Worm (Caenorhabditis elegans) whole organism, young adult: ENCODE data around the gene egl-46.

ENCODE experiments used
- B0019.2 ChIP-seq: fragments of 200-800 bp; sonication (Bioruptor generic); conservative IDR thresholded peaks from 2 replicates; pipeline ENCODE4 v1.3.6; 2022; ENCODE audit warnings: missing genetic modification reagents, missing genetic modification characterization, missing compliant biosample characterization
- F22D6.2 ChIP-seq: sonication (generic microtip); optimal IDR thresholded peaks from 2 replicates; lab custom pipeline; 2016; ENCODE audit warnings: mild to moderate bottlenecking, missing genetic modification characterization, missing compliant biosample characterization
- F55B11.4 ChIP-seq: sonication (generic microtip); optimal IDR thresholded peaks from 2 replicates; lab custom pipeline; 2016; ENCODE audit warnings: missing compliant biosample characterization, missing genetic modification characterization, borderline replicate concordance; ENCODE audit not compliant: insufficient read depth
- F57C9.4 ChIP-seq: sonication (generic microtip); optimal IDR thresholded peaks from 2 replicates; lab custom pipeline; 2017; ENCODE audit warnings: mild to moderate bottlenecking, missing genetic modification characterization, missing compliant biosample characterization
- Y53F4B.3 ChIP-seq: fragments of 200-800 bp; sonication (Bioruptor generic); IDR thresholded peaks from 2 replicates; pipeline ENCODE4 v1.3.6; 2022; ENCODE audit warnings: missing genetic modification reagents, missing genetic modification characterization, missing compliant biosample characterization
- Y56A3A.18 ChIP-seq: fragments of 200-800 bp; sonication (Bioruptor generic); IDR thresholded peaks from 2 replicates; pipeline ENCODE4 v1.3.6; 2022; ENCODE audit warnings: missing genetic modification reagents, missing genetic modification characterization, missing compliant biosample characterization
- Y67H2A.10 ChIP-seq: fragments of 200-800 bp; sonication (Bioruptor generic); conservative IDR thresholded peaks from 2 replicates; pipeline ENCODE4 v1.3.6; 2022; ENCODE audit warnings: missing genetic modification reagents, missing genetic modification characterization, missing compliant biosample characterization
- Y95B8A.8 ChIP-seq: fragments of 200-800 bp; sonication (Bioruptor generic); IDR thresholded peaks from 2 replicates; pipeline ENCODE4 v1.3.6; 2022; ENCODE audit warnings: missing genetic modification reagents, missing genetic modification characterization, missing compliant biosample characterization
- ZK185.1 ChIP-seq: sonication (generic microtip); optimal IDR thresholded peaks from 2 replicates; lab custom pipeline; 2016; ENCODE audit warnings: mild to moderate bottlenecking, missing genetic modification characterization, missing compliant biosample characterization; ENCODE audit not compliant: poor library complexity, severe bottlenecking
- bed-1 ChIP-seq: fragments of 200-800 bp; sonication (Bioruptor generic); IDR thresholded peaks from 2 replicates; pipeline ENCODE4 v1.3.6; 2022; ENCODE audit warnings: missing genetic modification reagents, missing genetic modification characterization, missing compliant biosample characterization
- ceh-100 ChIP-seq: fragments of 200-800 bp; sonication (Bioruptor generic); IDR thresholded peaks from 2 replicates; pipeline ENCODE4 v1.3.6; 2022; ENCODE audit warnings: missing genetic modification reagents, missing genetic modification characterization, missing compliant biosample characterization
- ceh-27 ChIP-seq: fragments of 200-800 bp; sonication (Bioruptor generic); optimal IDR thresholded peaks from 2 replicates; lab custom pipeline; 2018; ENCODE audit warnings: mild to moderate bottlenecking, missing genetic modification characterization, moderate library complexity, missing compliant biosample characterization
- ceh-79 ChIP-seq: sonication (generic microtip); optimal IDR thresholded peaks from 2 replicates; lab custom pipeline; 2017; ENCODE audit warnings: mild to moderate bottlenecking, missing genetic modification characterization, missing compliant biosample characterization
- efl-1 ChIP-seq: fragments of 150-350 bp; optimal IDR thresholded peaks from 2 replicates; lab custom pipeline; 2014; ENCODE audit warnings: missing biosample characterization, missing genetic modification reagents, missing genetic modification characterization
- egl-18 ChIP-seq: fragments of 200-800 bp; sonication (Bioruptor generic); IDR thresholded peaks from 2 replicates; pipeline ENCODE4 v1.3.6; 2022; ENCODE audit warnings: missing genetic modification reagents, missing genetic modification characterization, missing compliant biosample characterization
- egrh-3 ChIP-seq: fragments of 200-800 bp; sonication (Bioruptor generic); IDR thresholded peaks from 2 replicates; pipeline ENCODE4 v1.3.6; 2022; ENCODE audit warnings: missing genetic modification reagents, missing genetic modification characterization, missing compliant biosample characterization
- gei-17 ChIP-seq: fragments of 200-800 bp; sonication (Bioruptor generic); optimal IDR thresholded peaks from 2 replicates; lab custom pipeline; 2018; ENCODE audit warnings: mild to moderate bottlenecking, missing genetic modification characterization, missing compliant biosample characterization
- him-1 ChIP-seq: sonication (generic microtip); optimal IDR thresholded peaks from 2 replicates; lab custom pipeline; 2016; ENCODE audit warnings: missing genotype, missing genetic modification reagents, missing genetic modification characterization, missing compliant biosample characterization
- let-607 ChIP-seq, 2 experiments: fragments of 200-800 bp in 1 of 2; sonication (Bioruptor generic) in 1 of 2; sonication (generic microtip) in 1 of 2; optimal IDR thresholded peaks; 2 replicates each; lab custom pipeline; 2016 to 2018; ENCODE audit warnings: mild to moderate bottlenecking in 2 of 2, missing compliant biosample characterization in 2 of 2, missing genetic modification characterization in 2 of 2, moderate library complexity in 2 of 2, missing genotype in 1 of 2
- lin-35 ChIP-seq, 3 experiments: fragments of 150-350 bp in 2 of 3; sonication (generic microtip) in 1 of 3; optimal IDR thresholded peaks; 2 replicates each; lab custom pipeline; 2014 to 2018; ENCODE audit warnings: missing biosample characterization in 3 of 3, missing genetic modification characterization in 3 of 3, missing genetic modification reagents in 3 of 3
- lin-40 ChIP-seq: sonication (generic microtip); optimal IDR thresholded peaks from 2 replicates; lab custom pipeline; 2016; ENCODE audit warnings: missing genetic modification characterization, mild to moderate bottlenecking, missing compliant biosample characterization, missing genotype, missing genetic modification reagents
- mes-4 ChIP-seq: sonication (generic microtip); optimal IDR thresholded peaks from 2 replicates; lab custom pipeline; 2016; ENCODE audit warnings: missing genotype, missing genetic modification characterization, missing compliant biosample characterization
- mxl-1 ChIP-seq: sonication (generic microtip); optimal IDR thresholded peaks from 2 replicates; lab custom pipeline; 2016; ENCODE audit warnings: missing genetic modification characterization, missing compliant biosample characterization
- nhr-120 ChIP-seq: fragments of 200-800 bp; sonication (Bioruptor generic); IDR thresholded peaks from 2 replicates; pipeline ENCODE4 v1.3.6; 2022; ENCODE audit warnings: missing genetic modification characterization, missing compliant biosample characterization
- nhr-179 ChIP-seq: sonication (generic microtip); optimal IDR thresholded peaks from 2 replicates; lab custom pipeline; 2016; ENCODE audit warnings: mild to moderate bottlenecking, missing genetic modification characterization, missing compliant biosample characterization
- nhr-80 ChIP-seq: sonication (generic microtip); optimal IDR thresholded peaks from 2 replicates; lab custom pipeline; 2016; ENCODE audit warnings: missing genetic modification characterization, missing compliant biosample characterization
- nhr-90 ChIP-seq: sonication (generic microtip); optimal IDR thresholded peaks from 2 replicates; lab custom pipeline; 2016; ENCODE audit warnings: missing genotype, mild to moderate bottlenecking, missing genetic modification characterization, missing compliant biosample characterization
- rcor-1 ChIP-seq: fragments of 200-800 bp; sonication (Bioruptor generic); IDR thresholded peaks from 2 replicates; pipeline ENCODE4 v1.3.6; 2022; ENCODE audit warnings: missing genetic modification reagents, missing genetic modification characterization, missing compliant biosample characterization
- repo-1 ChIP-seq: sonication (generic microtip); optimal IDR thresholded peaks from 2 replicates; lab custom pipeline; 2017; ENCODE audit warnings: mild to moderate bottlenecking, missing genetic modification characterization, missing compliant biosample characterization
- snpc-1.1 ChIP-seq: sonication (generic microtip); optimal IDR thresholded peaks from 2 replicates; lab custom pipeline; 2017; ENCODE audit warnings: missing genetic modification characterization, mild to moderate bottlenecking, missing compliant biosample characterization, antibody characterized with exemption, moderate library complexity, missing genotype, missing genetic modification reagents; ENCODE audit not compliant: insufficient read depth
- snpc-4 ChIP-seq, 5 experiments: fragments of 150-350 bp in 1 of 5; sonication (generic microtip) in 4 of 5; optimal IDR thresholded peaks; 2 replicates each; lab custom pipeline; 2014 to 2018; ENCODE audit warnings: missing genetic modification characterization in 5 of 5, missing biosample characterization in 3 of 5, antibody characterized with exemption in 2 of 5, mild to moderate bottlenecking in 2 of 5, missing compliant biosample characterization in 2 of 5, missing genotype in 2 of 5, moderate library complexity in 2 of 5, missing genetic modification reagents in 1 of 5
- tbp1 ChIP-seq: fragments of 200-800 bp; sonication (Bioruptor generic); optimal IDR thresholded peaks from 2 replicates; lab custom pipeline; 2018; ENCODE audit warnings: mild to moderate bottlenecking, missing genetic modification characterization, missing compliant biosample characterization
- ztf-26 ChIP-seq: sonication (generic microtip); optimal IDR thresholded peaks from 2 replicates; lab custom pipeline; 2017; ENCODE audit warnings: missing genetic modification characterization, missing compliant biosample characterization

Gene egl-46

DNA sequence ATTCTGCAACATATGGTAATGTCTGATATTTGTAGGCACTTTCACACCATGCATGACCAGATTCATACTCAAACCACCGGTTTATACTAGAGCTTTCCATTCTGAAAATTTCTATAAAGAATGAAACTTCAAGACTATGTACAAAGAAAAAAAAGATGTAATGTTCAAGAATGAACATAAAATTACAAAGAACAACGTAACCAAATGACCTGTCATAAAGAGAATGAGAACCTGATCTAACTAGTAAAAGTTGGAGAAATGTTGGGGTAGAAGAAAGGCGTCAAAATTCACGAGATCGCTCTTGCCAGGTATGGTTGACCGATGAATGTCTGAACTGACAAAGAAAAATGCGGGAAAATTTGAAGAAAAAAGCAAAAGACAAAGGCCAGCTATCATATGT, 16.2 kb upstream of the egl-46 start, which contains the start of gene W02F12.2:
TSS of gene W02F12.2 (minus strand) at position 101 of the 400 bp plus-strand sequence.
- TF ChIP-seq nhr-179 (tag; lab: Kevin White, UChicago), result no peak
- TF ChIP-seq gei-17 (GFP tag; lab: Kevin White, UChicago), result no peak
- no peak for TF ChIP-seq ceh-79 (tag; lab: Kevin White, UChicago)
- TF ChIP-seq lin-35 (GFP tag; optimal IDR thresholded peaks at IDR 0.05; lab: Kevin White, UChicago), result no peak
- TF ChIP-seq ceh-27 (GFP tag; lab: Kevin White, UChicago), result no peak
- TF ChIP-seq Y95B8A.8 (GFP tag; lab: Robert Waterston, UW), result no peak
- no peak for TF ChIP-seq efl-1
- TF ChIP-seq F57C9.4 (tag; lab: Kevin White, UChicago), result no peak
- TF ChIP-seq him-1, result no peak
- no peak for TF ChIP-seq B0019.2 (GFP tag; lab: Robert Waterston, UW)
- TF ChIP-seq ztf-26 (tag; lab: Kevin White, UChicago), result no peak
- no peak for TF ChIP-seq mes-4 (tag; lab: Kevin White, UChicago)
- TF ChIP-seq tbp1 (GFP tag; lab: Kevin White, UChicago), result no peak
- no peak for TF ChIP-seq rcor-1 (GFP tag; lab: Robert Waterston, UW)
- no peak for TF ChIP-seq ZK185.1
- TF ChIP-seq mxl-1 (tag; lab: Kevin White, UChicago), result no peak
- no peak for TF ChIP-seq lin-40 (tag; lab: Kevin White, UChicago)
- no peak for TF ChIP-seq F55B11.4 (tag; lab: Kevin White, UChicago)

- TF ChIP-seq Y67H2A.10 (GFP tag; lab: Robert Waterston, UW), result no peak
- no peak for TF ChIP-seq Y56A3A.18 (GFP tag; lab: Robert Waterston, UW)
- TF ChIP-seq egl-18, result no peak
- TF ChIP-seq Y53F4B.3 (GFP tag; lab: Robert Waterston, UW), result no peak
- no peak for TF ChIP-seq ceh-100 (GFP tag; lab: Robert Waterston, UW)
- TF ChIP-seq tbp1 (GFP tag; lab: Kevin White, UChicago), result no peak
- TF ChIP-seq snpc-1.1, result no peak
- TF ChIP-seq nhr-120, result no peak
- no peak for TF ChIP-seq let-607 (tag; optimal IDR thresholded peaks at IDR 0.05; lab: Kevin White, UChicago)
- TF ChIP-seq nhr-90 (tag; lab: Kevin White, UChicago), result no peak
- TF ChIP-seq repo-1, result no peak
- no peak for TF ChIP-seq egrh-3 (GFP tag; lab: Robert Waterston, UW)
- TF ChIP-seq F22D6.2 (tag; lab: Kevin White, UChicago), result no peak
- TF ChIP-seq snpc-4 (GFP tag; optimal IDR thresholded peaks at IDR 0.05; lab: Kevin White, UChicago), result no peak
- no peak for TF ChIP-seq snpc-4 (tag; optimal IDR thresholded peaks at IDR 0.05; lab: Kevin White, UChicago)
- no peak for TF ChIP-seq lin-40 (tag; lab: Kevin White, UChicago)
- TF ChIP-seq mxl-1 (tag; lab: Kevin White, UChicago), result no peak
Measured at ce11 chrV:6694668-6695067, 13.3 kb upstream of the egl-46 start, which contains the start of gene W02F12.8. W02F12.8 (minus strand) TSS chrV:6694768.

ce11 chrV:6691813-6692351, 10.5 kb upstream of the egl-46 start, which contains the start of gene mtl-1:
mtl-1 (minus strand) TSS chrV:6691863.
- TF ChIP-seq bed-1 (GFP tag; lab: Robert Waterston, UW) (no peak), nhr-90 (tag; lab: Kevin White, UChicago) (no peak), gei-17 (GFP tag; lab: Kevin White, UChicago) (no peak), nhr-120 (no peak), nhr-80 (peak; percentile 24)
- TF ChIP-seq, all 124 proteins: peak for 1
